Fruit fly (Drosophila melanogaster) whole organism, embryonic: Measurements from ENCODE around the gene CG4951.
A peak's percentile ranks its signal among the peaks of the same experiment; 100 is the strongest.

Source experiments
- ATbp ChIP-seq: fragments of 200-800 bp; sonication (Bioruptor generic); optimal IDR thresholded peaks from 2 replicates; lab custom pipeline; 2017; ENCODE audit warnings: missing biosample characterization, mild to moderate bottlenecking, missing genetic modification characterization, missing genetic modification reagents
- Bgb ChIP-seq: fragments of 200-800 bp; sonication (Bioruptor generic); IDR thresholded peaks from 2 replicates; pipeline ENCODE4 v1.3.6; 2022; ENCODE audit warnings: missing biosample characterization, missing genetic modification characterization; ENCODE audit not compliant: partially characterized antibody
- CG10267 ChIP-seq: fragments of 200-800 bp; sonication (Bioruptor generic); optimal IDR thresholded peaks from 2 replicates; lab custom pipeline; 2018; ENCODE audit warnings: missing biosample characterization, mild to moderate bottlenecking, missing genetic modification characterization, moderate library complexity
- CG11085 ChIP-seq: fragments of 200-800 bp; sonication (Bioruptor generic); IDR thresholded peaks from 2 replicates; pipeline ENCODE4 v1.3.6; 2022; ENCODE audit warnings: missing biosample characterization, missing genetic modification characterization
- CG11560 ChIP-seq: fragments of 200-800 bp; sonication (Bioruptor generic); IDR thresholded peaks from 3 replicates; pipeline ENCODE4 v1.3.6; 2022; ENCODE audit warnings: missing biosample characterization, missing genetic modification characterization
- CG13123 ChIP-seq: fragments of 200-800 bp; sonication (Bioruptor generic); optimal IDR thresholded peaks from 2 replicates; lab custom pipeline; 2016; ENCODE audit warnings: missing biosample characterization, missing genetic modification characterization
- CG13287 ChIP-seq: fragments of 200-800 bp; sonication (Bioruptor generic); IDR thresholded peaks from 2 replicates; pipeline ENCODE4 v1.3.6; 2022; ENCODE audit warnings: missing biosample characterization, missing genetic modification characterization; ENCODE audit not compliant: partially characterized antibody
- CG16815 ChIP-seq: fragments of 200-800 bp; sonication (Bioruptor generic); optimal IDR thresholded peaks from 3 replicates; lab custom pipeline; 2017; ENCODE audit warnings: missing biosample characterization, mild to moderate bottlenecking, missing genetic modification characterization
- CG2120 ChIP-seq: fragments of 200-800 bp; sonication (Bioruptor generic); optimal IDR thresholded peaks from 3 replicates; lab custom pipeline; 2016; ENCODE audit warnings: missing biosample characterization, missing genetic modification characterization
- CG2712 ChIP-seq: fragments of 200-800 bp; optimal IDR thresholded peaks from 3 replicates; lab custom pipeline; 2019; ENCODE audit warnings: missing biosample characterization, mild to moderate bottlenecking, missing genetic modification characterization, moderate library complexity
- CG31224 ChIP-seq: fragments of 200-800 bp; sonication (Bioruptor generic); IDR thresholded peaks from 2 replicates; pipeline ENCODE4 v1.3.6; 2022; ENCODE audit warnings: missing biosample characterization, missing genetic modification characterization
- CG3847 ChIP-seq: fragments of 200-800 bp; sonication (Bioruptor generic); IDR thresholded peaks from 2 replicates; pipeline ENCODE4 v1.3.6; 2022; ENCODE audit warnings: missing biosample characterization, missing genetic modification characterization
- CG4328 ChIP-seq: fragments of 200-800 bp; sonication (Bioruptor generic); optimal IDR thresholded peaks from 3 replicates; lab custom pipeline; 2017; ENCODE audit warnings: missing biosample characterization, missing genetic modification reagents, missing genetic modification characterization
- CG8765 ChIP-seq: fragments of 200-800 bp; sonication (Bioruptor generic); IDR thresholded peaks from 2 replicates; pipeline ENCODE4 v1.3.6; 2022; ENCODE audit warnings: missing biosample characterization, missing genetic modification characterization
- CHES-1-like ChIP-seq: fragments of 200-800 bp; sonication (Bioruptor generic); optimal IDR thresholded peaks from 2 replicates; lab custom pipeline; 2016; ENCODE audit warnings: missing biosample characterization, missing genetic modification characterization
- Dbx ChIP-seq: fragments of 200-800 bp; sonication (Bioruptor generic); IDR thresholded peaks from 3 replicates; pipeline ENCODE4 v1.3.6; 2022; ENCODE audit warnings: missing biosample characterization, missing genetic modification characterization
- Dek ChIP-seq: fragments of 200-800 bp; sonication (Bioruptor generic); optimal IDR thresholded peaks from 3 replicates; lab custom pipeline; 2019; ENCODE audit warnings: missing biosample characterization, mild to moderate bottlenecking, missing genetic modification characterization, moderate library complexity
- Dll ChIP-seq: fragments of 200-800 bp; sonication (Bioruptor generic); IDR thresholded peaks from 4 replicates; pipeline ENCODE4 v1.3.6; 2022; ENCODE audit warnings: missing biosample characterization, missing genetic modification characterization; ENCODE audit not compliant: partially characterized antibody
- Dp ChIP-seq: fragments of 200-800 bp; sonication (Bioruptor generic); optimal IDR thresholded peaks from 2 replicates; lab custom pipeline; 2018; ENCODE audit warnings: missing biosample characterization, mild to moderate bottlenecking, missing genetic modification characterization, moderate library complexity
- Elba2 ChIP-seq: fragments of 200-800 bp; sonication (Bioruptor generic); optimal IDR thresholded peaks from 3 replicates; lab custom pipeline; 2016; ENCODE audit warnings: missing biosample characterization, missing genetic modification characterization
- Ets97D ChIP-seq: fragments of 200-800 bp; sonication (Bioruptor generic); optimal IDR thresholded peaks from 3 replicates; lab custom pipeline; 2016; ENCODE audit warnings: missing biosample characterization, missing genetic modification characterization
- HHEX ChIP-seq: fragments of 200-800 bp; sonication (Bioruptor generic); optimal IDR thresholded peaks from 3 replicates; lab custom pipeline; 2017; ENCODE audit warnings: missing biosample characterization, mild to moderate bottlenecking, missing genetic modification characterization, missing genetic modification reagents
- NFAT ChIP-seq: fragments of 200-800 bp; sonication (Bioruptor generic); IDR thresholded peaks from 2 replicates; pipeline ENCODE4 v1.3.6; 2022; ENCODE audit warnings: missing biosample characterization, missing genetic modification characterization
- Nf-YB ChIP-seq: fragments of 200-800 bp; sonication (Bioruptor generic); optimal IDR thresholded peaks from 3 replicates; lab custom pipeline; 2019; ENCODE audit warnings: missing biosample characterization, mild to moderate bottlenecking, missing genetic modification characterization, moderate library complexity
- Scr ChIP-seq: fragments of 200-800 bp; sonication (Bioruptor generic); IDR thresholded peaks from 2 replicates; pipeline ENCODE4 v1.3.6; 2022; ENCODE audit warnings: missing biosample characterization, missing genetic modification characterization; ENCODE audit not compliant: partially characterized antibody
- Side ChIP-seq: fragments of 200-800 bp; sonication (Bioruptor generic); optimal IDR thresholded peaks from 2 replicates; lab custom pipeline; 2016; ENCODE audit warnings: missing biosample characterization, missing genetic modification characterization
- Sin3A ChIP-seq: fragments of >200 bp; optimal IDR thresholded peaks from 2 replicates; lab custom pipeline; 2018
- Spps ChIP-seq: fragments of 200-800 bp; sonication (Bioruptor generic); optimal IDR thresholded peaks from 2 replicates; lab custom pipeline; 2018; ENCODE audit warnings: missing biosample characterization, mild to moderate bottlenecking, missing genetic modification characterization
- Vsx1 ChIP-seq: fragments of 200-800 bp; sonication (Bioruptor generic); optimal IDR thresholded peaks from 2 replicates; lab custom pipeline; 2017; ENCODE audit warnings: missing biosample characterization, mild to moderate bottlenecking, missing genetic modification characterization, missing genetic modification reagents
- Xbp1 ChIP-seq: fragments of 200-800 bp; sonication (Bioruptor generic); optimal IDR thresholded peaks from 3 replicates; lab custom pipeline; 2016; ENCODE audit warnings: missing biosample characterization, mild to moderate bottlenecking, missing genetic modification characterization
- abd-A ChIP-seq: fragments of 200-800 bp; sonication (Bioruptor generic); optimal IDR thresholded peaks from 3 replicates; lab custom pipeline; 2019; ENCODE audit warnings: missing biosample characterization, mild to moderate bottlenecking, missing genetic modification characterization, moderate library complexity
- bab2 ChIP-seq: fragments of 200-800 bp; sonication (Bioruptor generic); optimal IDR thresholded peaks from 2 replicates; lab custom pipeline; 2016; ENCODE audit warnings: missing biosample characterization, missing genetic modification characterization
- bcd ChIP-seq: fragments of 200-800 bp; sonication (Bioruptor generic); optimal IDR thresholded peaks from 2 replicates; lab custom pipeline; 2017; ENCODE audit warnings: missing biosample characterization, mild to moderate bottlenecking, missing genetic modification characterization
- chif ChIP-seq, 2 experiments: fragments of 200-800 bp; sonication (Bioruptor generic); optimal IDR thresholded peaks; 3 replicates each; lab custom pipeline; 2016; ENCODE audit warnings: missing biosample characterization in 2 of 2, missing genetic modification characterization in 2 of 2
- chinmo ChIP-seq: fragments of 200-800 bp; sonication (Bioruptor generic); IDR thresholded peaks from 4 replicates; pipeline ENCODE4 v1.3.6; 2022; ENCODE audit warnings: missing biosample characterization, missing genetic modification characterization; ENCODE audit not compliant: partially characterized antibody
- dysf ChIP-seq: fragments of 200-800 bp; sonication (Bioruptor generic); IDR thresholded peaks from 3 replicates; pipeline ENCODE4 v1.3.6; 2022; ENCODE audit warnings: missing biosample characterization, missing genetic modification characterization
- ems ChIP-seq: fragments of 200-800 bp; sonication (Bioruptor generic); optimal IDR thresholded peaks from 3 replicates; lab custom pipeline; 2016; ENCODE audit warnings: missing biosample characterization, missing genetic modification characterization
- jigr1 ChIP-seq: fragments of 200-800 bp; sonication (Bioruptor generic); IDR thresholded peaks from 3 replicates; pipeline ENCODE4 v1.3.6; 2022; ENCODE audit warnings: missing biosample characterization, missing genetic modification characterization
- lbe ChIP-seq: fragments of 200-800 bp; sonication (Bioruptor generic); optimal IDR thresholded peaks from 2 replicates; lab custom pipeline; 2016; ENCODE audit warnings: missing biosample characterization, mild to moderate bottlenecking, missing genetic modification characterization
- lola ChIP-seq, 3 experiments: fragments of >200 bp in 2 of 3; fragments of 200-800 bp in 1 of 3; sonication (Bioruptor generic) in 1 of 3; optimal IDR thresholded peaks; 2 replicates each; lab custom pipeline; 2017 to 2019; ENCODE audit warnings: missing biosample characterization in 3 of 3, missing genetic modification characterization in 3 of 3, mild to moderate bottlenecking in 1 of 3, moderate library complexity in 1 of 3
- pum ChIP-seq: fragments of 200-800 bp; sonication (Bioruptor generic); optimal IDR thresholded peaks from 2 replicates; lab custom pipeline; 2016; ENCODE audit warnings: missing biosample characterization, missing genetic modification characterization
- shn ChIP-seq: fragments of 200-800 bp; sonication (Bioruptor generic); optimal IDR thresholded peaks from 3 replicates; lab custom pipeline; 2016; ENCODE audit warnings: missing biosample characterization, missing genetic modification characterization
- sima ChIP-seq: fragments of 200-800 bp; sonication (Bioruptor generic); optimal IDR thresholded peaks from 2 replicates; lab custom pipeline; 2016; ENCODE audit warnings: missing biosample characterization, missing genetic modification characterization
- so ChIP-seq: fragments of 200-800 bp; sonication (Bioruptor generic); IDR thresholded peaks from 3 replicates; pipeline ENCODE4 v1.3.6; 2022; ENCODE audit warnings: missing biosample characterization, missing genetic modification characterization

CG4951 gene

dm6 chr3R:27948421-27948906 is 5.4 kb downstream of the CG4951 start, which contains the start of gene Gp93 (continued):
- 0 out of 4 replicates have a peak, but pooled peaks have one; percentile 49 for TF ChIP-seq Dll
- peak; percentile 11 for TF ChIP-seq CG13123 (GFP tag; lab: Kevin White, UChicago)
- TF ChIP-seq CHES-1-like (GFP tag; lab: Kevin White, UChicago) = peak; percentile 55
- no peak for TF ChIP-seq CG11560 (tag; lab: Robert Waterston, UW)
- no peak for TF ChIP-seq Vsx1 (GFP tag; lab: Kevin White, UChicago)
- peak; percentile 8 for TF ChIP-seq Spps (tag; lab: Kevin White, UChicago)
- peak; percentile 38 for TF ChIP-seq bcd (GFP tag; lab: Kevin White, UChicago)
- TF ChIP-seq Nf-YB = peak; percentile 16
- TF ChIP-seq pum (GFP tag; lab: Kevin White, UChicago) = no peak
- peak; percentile 28 to 36 for TF ChIP-seq chif (GFP tag; optimal IDR thresholded peaks at IDR 0.05; lab: Kevin White, UChicago)
- TF ChIP-seq Elba2 (GFP tag; lab: Kevin White, UChicago) = peak; percentile 6
- TF ChIP-seq Dek (tag; lab: Kevin White, UChicago) = peak; percentile 18
- TF ChIP-seq Ets97D = peak; percentile 21
- TF ChIP-seq Side (GFP tag; lab: Kevin White, UChicago) = no peak
- TF ChIP-seq CG2120 (GFP tag; lab: Kevin White, UChicago) = peak; percentile 57
- no peak for TF ChIP-seq shn
- peak; percentile 44; the same call in 1 of the 3 replicates for TF ChIP-seq so (GFP tag; lab: Robert Waterston, UW)
- TF ChIP-seq sima (GFP tag; lab: Kevin White, UChicago) = no peak
- TF ChIP-seq ems (GFP tag; lab: Kevin White, UChicago) = peak; percentile 41
- peak; percentile 61 for TF ChIP-seq NFAT (GFP tag; lab: Robert Waterston, UW)
- peak; percentile 60; the same call in 1 of the 4 replicates for TF ChIP-seq chinmo (GFP tag; lab: Robert Waterston, UW)
- TF ChIP-seq CG8765 (GFP tag; lab: Robert Waterston, UW) = peak; percentile 34; the same call in 1 of the 2 replicates
- peak; percentile 98 for TF ChIP-seq Xbp1 (GFP tag; lab: Kevin White, UChicago)
- TF ChIP-seq CG3847 (GFP tag; lab: Robert Waterston, UW) = peak; percentile 49
- TF ChIP-seq ATbp (GFP tag; lab: Kevin White, UChicago) = peak; percentile 26
- TF ChIP-seq Dp (GFP tag; lab: Kevin White, UChicago) = no peak
- peak; percentile 47; the same call in 1 of the 2 replicates for TF ChIP-seq CG31224 (GFP tag; lab: Robert Waterston, UW)
- TF ChIP-seq Bgb (GFP tag; lab: Robert Waterston, UW) = 0 out of 2 replicates have a peak, but pooled peaks have one; percentile 20
- peak; percentile 47; the same call in 1 of the 2 replicates for TF ChIP-seq CG13287 (GFP tag; lab: Robert Waterston, UW)
- peak; percentile 39 for TF ChIP-seq bab2 (GFP tag; lab: Kevin White, UChicago)
- peak in 1 of 3 experiments; percentile 62 for TF ChIP-seq lola (GFP tag; optimal IDR thresholded peaks at IDR 0.05; lab: Kevin White, UChicago)
- TF ChIP-seq CG16815 (GFP tag; lab: Kevin White, UChicago) = peak; percentile 30
- TF ChIP-seq dysf (GFP tag; lab: Robert Waterston, UW) = peak; percentile 72
- peak; percentile 52; the same call in 1 of the 3 replicates for TF ChIP-seq Dbx (GFP tag; lab: Robert Waterston, UW)
- TF ChIP-seq CG10267 = peak; percentile 44
- peak; percentile 74 for TF ChIP-seq CG2712 (tag; lab: Kevin White, UChicago)
- TF ChIP-seq jigr1 (GFP tag; lab: Robert Waterston, UW) = no peak
- peak; percentile 37 for TF ChIP-seq Sin3A
- peak; percentile 56 for TF ChIP-seq CG11085 (GFP tag; lab: Robert Waterston, UW)
- peak; percentile 30; the same call in 1 of the 2 replicates for TF ChIP-seq Scr (GFP tag; lab: Robert Waterston, UW)
- TF ChIP-seq abd-A (tag; lab: Kevin White, UChicago) = no peak
- TF ChIP-seq CG4328 (GFP tag; lab: Kevin White, UChicago) = peak; percentile 45
- peak; percentile 37 for TF ChIP-seq HHEX (GFP tag; lab: Kevin White, UChicago)
- peak; percentile 30 for TF ChIP-seq lbe
